Worm (Caenorhabditis elegans): ENCODE data around the gene irld-51.

- no peak for TF ChIP-seq sptf-1 (tag; optimal IDR thresholded peaks at IDR 0.05)
- TF ChIP-seq mdl-1 (tag; optimal IDR thresholded peaks at IDR 0.05): no peak
- TF ChIP-seq ztf-11 (tag; optimal IDR thresholded peaks at IDR 0.05): no peak
- TF ChIP-seq unc-86 (tag; optimal IDR thresholded peaks at IDR 0.05): no peak
Observed at ce11 chrII:2987122-2987556, 34.6 kb upstream of the irld-51 start.

All from whole organism, L1 larva.